Worm (Caenorhabditis elegans) whole organism, early embryonic: ENCODE data around the gene F47B8.14.

Source experiments
- B0310.2 ChIP-seq: sonication (generic microtip); optimal IDR thresholded peaks from 2 replicates; lab custom pipeline; 2016; ENCODE audit warnings: mild to moderate bottlenecking, missing genetic modification characterization, missing compliant biosample characterization
- F13C5.2 ChIP-seq: sonication (generic microtip); optimal IDR thresholded peaks from 2 replicates; lab custom pipeline; 2017; ENCODE audit warnings: mild to moderate bottlenecking, missing genetic modification characterization, inconsistent platforms, missing compliant biosample characterization
- aly-1 ChIP-seq: sonication (generic microtip); optimal IDR thresholded peaks from 2 replicates; lab custom pipeline; 2016; ENCODE audit warnings: missing genetic modification characterization, missing compliant biosample characterization
- ama-1 ChIP-seq: fragments of 150-350 bp; optimal IDR thresholded peaks from 2 replicates; lab custom pipeline; 2014
- ceh-13 ChIP-seq: fragments of 200-800 bp; sonication (Bioruptor generic); optimal IDR thresholded peaks from 2 replicates; lab custom pipeline; 2018; ENCODE audit warnings: mild to moderate bottlenecking, missing genetic modification characterization, missing compliant biosample characterization
- ceh-36 ChIP-seq: sonication (generic microtip); optimal IDR thresholded peaks from 2 replicates; lab custom pipeline; 2016; ENCODE audit warnings: missing genetic modification characterization, inconsistent platforms, missing compliant biosample characterization
- ets-7 ChIP-seq: sonication (generic microtip); optimal IDR thresholded peaks from 2 replicates; lab custom pipeline; 2016; ENCODE audit warnings: missing genotype, missing genetic modification characterization, missing compliant biosample characterization
- hnd-1 ChIP-seq: sonication (generic microtip); optimal IDR thresholded peaks from 2 replicates; lab custom pipeline; 2016; ENCODE audit warnings: missing genetic modification characterization, missing compliant biosample characterization
- pes-1 ChIP-seq: fragments of 200-800 bp; sonication (Bioruptor generic); IDR thresholded peaks from 2 replicates; pipeline ENCODE4 v1.3.6; 2022; ENCODE audit warnings: missing genetic modification reagents, missing genetic modification characterization, missing compliant biosample characterization
- scrt-1 ChIP-seq: fragments of 200-800 bp; sonication (Bioruptor generic); IDR thresholded peaks from 2 replicates; pipeline ENCODE4 v1.3.6; 2022; ENCODE audit warnings: missing genetic modification characterization, missing compliant biosample characterization
- tbx-11 ChIP-seq: fragments of 200-800 bp; sonication (Bioruptor generic); IDR thresholded peaks from 2 replicates; pipeline ENCODE4 v1.3.6; 2022; ENCODE audit warnings: missing genetic modification characterization, missing compliant biosample characterization
- tra-4 ChIP-seq: sonication (generic microtip); optimal IDR thresholded peaks from 2 replicates; lab custom pipeline; 2017; ENCODE audit warnings: missing genetic modification characterization, missing compliant biosample characterization

DNA sequence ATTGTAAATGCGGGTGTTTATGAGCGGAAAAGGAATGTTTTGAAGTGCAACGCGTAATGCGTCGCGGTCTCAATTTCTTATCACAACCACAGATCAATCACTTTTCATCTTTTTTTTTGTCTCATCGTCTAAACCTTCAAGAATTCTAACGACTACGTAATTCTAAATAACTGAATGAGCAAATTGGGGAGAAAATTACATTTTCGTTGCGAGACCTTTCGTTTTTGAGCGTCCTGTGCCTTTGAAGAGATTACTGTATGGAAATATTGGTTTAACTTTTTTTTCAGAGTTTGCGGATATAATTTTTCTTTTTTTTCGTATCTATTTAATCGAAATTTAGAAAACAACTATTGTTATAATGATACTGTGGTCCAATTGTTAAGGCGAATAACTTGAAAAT is 30.2 kb downstream of the F47B8.14 start:
- TF ChIP-seq ceh-13 (GFP tag; lab: Kevin White, UChicago) (no peak), ama-1 (no peak), ets-7 (no peak), tbx-11 (GFP tag; lab: Robert Waterston, UW) (no peak), hnd-1 (tag; lab: Kevin White, UChicago) (no peak), aly-1 (tag; lab: Kevin White, UChicago) (no peak), F13C5.2 (tag; lab: Kevin White, UChicago) (no peak), tra-4 (no peak), B0310.2 (tag; lab: Kevin White, UChicago) (no peak), ceh-36 (tag; lab: Kevin White, UChicago) (no peak), scrt-1 (GFP tag; lab: Robert Waterston, UW) (no peak), pes-1 (GFP tag; lab: Robert Waterston, UW) (no peak)
